Worm (Caenorhabditis elegans) whole organism, late embryonic: Measurements from ENCODE around the gene str-103.

Source experiments
- ama-1 ChIP-seq: fragments of 150-350 bp; optimal IDR thresholded peaks from 2 replicates; lab custom pipeline; 2014
- ceh-6 ChIP-seq: fragments of 200-800 bp; sonication (Bioruptor generic); optimal IDR thresholded peaks from 2 replicates; lab custom pipeline; 2018; ENCODE audit warnings: mild to moderate bottlenecking, missing genetic modification characterization, missing compliant biosample characterization
- dve-1 ChIP-seq: sonication (generic microtip); optimal IDR thresholded peaks from 2 replicates; lab custom pipeline; 2017; ENCODE audit warnings: antibody characterized with exemption, mild to moderate bottlenecking, missing genetic modification characterization, missing compliant biosample characterization
- fax-1 ChIP-seq: sonication (generic microtip); optimal IDR thresholded peaks from 2 replicates; lab custom pipeline; 2016; ENCODE audit warnings: missing genotype, missing genetic modification characterization, missing compliant biosample characterization
- gmeb-2 ChIP-seq: sonication (generic microtip); optimal IDR thresholded peaks from 2 replicates; lab custom pipeline; 2016; ENCODE audit warnings: missing genetic modification characterization, inconsistent platforms, missing compliant biosample characterization
- hlh-15 ChIP-seq: sonication (generic microtip); optimal IDR thresholded peaks from 2 replicates; lab custom pipeline; 2016; ENCODE audit warnings: missing genetic modification characterization, missing compliant biosample characterization
- lim-6 ChIP-seq: sonication (generic microtip); optimal IDR thresholded peaks from 2 replicates; lab custom pipeline; 2016; ENCODE audit warnings: missing genetic modification characterization, missing compliant biosample characterization
- madf-2 ChIP-seq: sonication (generic microtip); optimal IDR thresholded peaks from 2 replicates; lab custom pipeline; 2017; ENCODE audit warnings: missing genetic modification characterization, missing compliant biosample characterization
- nfya-1 ChIP-seq: sonication (generic microtip); optimal IDR thresholded peaks from 2 replicates; lab custom pipeline; 2017; ENCODE audit warnings: missing genetic modification characterization, mild to moderate bottlenecking, missing compliant biosample characterization, antibody characterized with exemption, moderate library complexity
- nhr-11 ChIP-seq: fragments of 150-350 bp; optimal IDR thresholded peaks from 2 replicates; lab custom pipeline; 2014; ENCODE audit warnings: missing biosample characterization, missing genetic modification characterization
- pha-4 ChIP-seq: fragments of 150-350 bp; optimal IDR thresholded peaks from 2 replicates; lab custom pipeline; 2018; ENCODE audit warnings: missing biosample characterization, missing genetic modification reagents, missing genetic modification characterization
- pqm-1 ChIP-seq: sonication (generic microtip); optimal IDR thresholded peaks from 2 replicates; lab custom pipeline; 2016; ENCODE audit warnings: missing genetic modification characterization, missing compliant biosample characterization
- unc-86 ChIP-seq: sonication (generic microtip); optimal IDR thresholded peaks from 2 replicates; lab custom pipeline; 2016; ENCODE audit warnings: missing genetic modification characterization, missing compliant biosample characterization

DNA sequence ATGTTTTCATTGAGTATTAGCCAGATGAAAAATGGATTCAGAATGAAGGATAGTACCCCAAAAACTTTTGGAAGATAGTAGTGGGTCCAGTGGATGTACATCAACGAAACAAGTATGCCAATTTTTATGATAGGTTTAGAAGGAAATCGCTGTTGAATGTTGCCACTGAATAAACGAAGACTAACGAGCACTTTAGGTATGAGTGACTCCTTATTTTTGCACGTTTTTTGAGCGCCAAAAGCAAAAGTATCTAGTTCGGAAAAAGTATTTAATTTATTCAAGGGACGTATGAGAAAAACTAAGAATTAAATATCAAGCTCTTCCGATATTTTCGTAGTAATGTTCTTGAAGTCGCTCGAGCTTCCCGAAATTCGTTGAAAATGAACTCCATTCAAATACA lies 44.6 kb downstream of the str-103 start, which contains the start of gene srj-10:
- no peak for TF ChIP-seq nhr-11 (tag; lab: Kevin White, UChicago)
- no peak for TF ChIP-seq dve-1
- no peak for TF ChIP-seq unc-86 (tag; lab: Kevin White, UChicago)
- TF ChIP-seq ceh-6 (GFP tag; lab: Kevin White, UChicago) = no peak
- no peak for TF ChIP-seq madf-2
- no peak for TF ChIP-seq pha-4 (tag; lab: Kevin White, UChicago)
- TF ChIP-seq ama-1 (lab: Kevin White, UChicago) = no peak
- no peak for TF ChIP-seq fax-1 (tag; lab: Kevin White, UChicago)
- TF ChIP-seq gmeb-2 (tag; lab: Kevin White, UChicago) = no peak
- no peak for TF ChIP-seq nfya-1 (tag; lab: Kevin White, UChicago)
- TF ChIP-seq pqm-1 (tag; lab: Kevin White, UChicago) = no peak
- TF ChIP-seq lim-6 = no peak
- no peak for TF ChIP-seq hlh-15
